Fruit fly (Drosophila melanogaster) whole organism, embryonic: ENCODE data around the gene neur.

Experiments used
- Atf3 ChIP-seq: fragments of 200-800 bp; sonication (Bioruptor generic); optimal IDR thresholded peaks from 3 replicates; lab custom pipeline; 2016; ENCODE audit warnings: missing biosample characterization, missing genetic modification characterization
- CG10147 ChIP-seq: fragments of 200-800 bp; sonication (Bioruptor generic); optimal IDR thresholded peaks from 2 replicates; lab custom pipeline; 2019; ENCODE audit warnings: missing biosample characterization, mild to moderate bottlenecking, missing genetic modification characterization, moderate library complexity
- CG12071 ChIP-seq: fragments of 200-800 bp; sonication (Bioruptor generic); optimal IDR thresholded peaks from 3 replicates; lab custom pipeline; 2018; ENCODE audit warnings: missing biosample characterization, mild to moderate bottlenecking, missing genetic modification characterization
- CG12659 ChIP-seq: fragments of 200-800 bp; sonication (Bioruptor generic); optimal IDR thresholded peaks from 3 replicates; lab custom pipeline; 2017; ENCODE audit warnings: mild to moderate bottlenecking, missing biosample characterization, missing genetic modification reagents, missing genetic modification characterization
- CG12744 ChIP-seq: fragments of 200-800 bp; sonication (Bioruptor generic); optimal IDR thresholded peaks from 2 replicates; lab custom pipeline; 2016; ENCODE audit warnings: missing biosample characterization, missing genetic modification characterization
- CG13624 ChIP-seq: fragments of 200-800 bp; sonication (Bioruptor generic); optimal IDR thresholded peaks from 2 replicates; lab custom pipeline; 2016; ENCODE audit warnings: missing biosample characterization, missing genetic modification characterization
- CG15073 ChIP-seq: fragments of 200-800 bp; sonication (Bioruptor generic); optimal IDR thresholded peaks from 2 replicates; lab custom pipeline; 2016; ENCODE audit warnings: missing biosample characterization, missing genetic modification characterization
- CG2120 ChIP-seq: fragments of 200-800 bp; sonication (Bioruptor generic); optimal IDR thresholded peaks from 3 replicates; lab custom pipeline; 2016; ENCODE audit warnings: missing biosample characterization, missing genetic modification characterization
- CG31388 ChIP-seq: fragments of 200-800 bp; sonication (Bioruptor generic); optimal IDR thresholded peaks from 2 replicates; lab custom pipeline; 2016; ENCODE audit warnings: missing biosample characterization, missing genetic modification characterization
- CG34376 ChIP-seq: fragments of 200-800 bp; sonication (Bioruptor generic); optimal IDR thresholded peaks from 2 replicates; lab custom pipeline; 2018; ENCODE audit warnings: missing biosample characterization, mild to moderate bottlenecking, missing genetic modification characterization
- CG4404 ChIP-seq: fragments of 200-800 bp; sonication (Bioruptor generic); IDR thresholded peaks from 2 replicates; pipeline ENCODE4 v1.3.6; 2022; ENCODE audit warnings: missing biosample characterization, missing genetic modification characterization
- CG4424 ChIP-seq: fragments of 200-800 bp; sonication (Bioruptor generic); optimal IDR thresholded peaks from 3 replicates; lab custom pipeline; 2016; ENCODE audit warnings: missing biosample characterization, missing genetic modification characterization
- CG4707 ChIP-seq: fragments of 200-800 bp; sonication (Bioruptor generic); optimal IDR thresholded peaks from 2 replicates; lab custom pipeline; 2018; ENCODE audit warnings: missing biosample characterization, mild to moderate bottlenecking, missing genetic modification characterization, moderate library complexity
- CG8765 ChIP-seq: fragments of 200-800 bp; sonication (Bioruptor generic); IDR thresholded peaks from 2 replicates; pipeline ENCODE4 v1.3.6; 2022; ENCODE audit warnings: missing biosample characterization, missing genetic modification characterization
- CG9609 ChIP-seq: fragments of 200-800 bp; sonication (Bioruptor generic); optimal IDR thresholded peaks from 3 replicates; lab custom pipeline; 2016; ENCODE audit warnings: missing biosample characterization, missing genetic modification characterization
- CHES-1-like ChIP-seq: fragments of 200-800 bp; sonication (Bioruptor generic); optimal IDR thresholded peaks from 2 replicates; lab custom pipeline; 2016; ENCODE audit warnings: missing biosample characterization, missing genetic modification characterization
- CTCF ChIP-seq: fragments of 200-800 bp; sonication (Bioruptor generic); optimal IDR thresholded peaks from 2 replicates; lab custom pipeline; 2017; ENCODE audit warnings: missing biosample characterization, mild to moderate bottlenecking, missing genetic modification characterization, moderate library complexity
- Dbx ChIP-seq: fragments of 200-800 bp; sonication (Bioruptor generic); IDR thresholded peaks from 3 replicates; pipeline ENCODE4 v1.3.6; 2022; ENCODE audit warnings: missing biosample characterization, missing genetic modification characterization
- Dek ChIP-seq: fragments of 200-800 bp; sonication (Bioruptor generic); optimal IDR thresholded peaks from 3 replicates; lab custom pipeline; 2019; ENCODE audit warnings: missing biosample characterization, mild to moderate bottlenecking, missing genetic modification characterization, moderate library complexity
- Dip3 ChIP-seq: fragments of 200-800 bp; sonication (Bioruptor generic); optimal IDR thresholded peaks from 3 replicates; lab custom pipeline; 2016; ENCODE audit warnings: missing biosample characterization, missing genetic modification characterization
- Elba2 ChIP-seq: fragments of 200-800 bp; sonication (Bioruptor generic); optimal IDR thresholded peaks from 3 replicates; lab custom pipeline; 2016; ENCODE audit warnings: missing biosample characterization, missing genetic modification characterization
- Fer3 ChIP-seq: fragments of 200-800 bp; sonication (Bioruptor generic); optimal IDR thresholded peaks from 2 replicates; lab custom pipeline; 2018; ENCODE audit warnings: missing biosample characterization, mild to moderate bottlenecking, missing genetic modification characterization, moderate library complexity
- Hr39 ChIP-seq: fragments of >200 bp; optimal IDR thresholded peaks from 2 replicates; lab custom pipeline; 2017
- Hr78 ChIP-seq, 2 experiments: fragments of 200-800 bp in 1 of 2; fragments of >200 bp in 1 of 2; sonication (Bioruptor generic) in 1 of 2; optimal IDR thresholded peaks; 2 replicates each; lab custom pipeline; 2017 to 2019; ENCODE audit warnings: missing biosample characterization in 2 of 2, missing genetic modification characterization in 2 of 2, mild to moderate bottlenecking in 1 of 2, moderate library complexity in 1 of 2
- MTF-1 ChIP-seq: fragments of 200-800 bp; sonication (Bioruptor generic); optimal IDR thresholded peaks from 2 replicates; lab custom pipeline; 2018; ENCODE audit warnings: missing biosample characterization, mild to moderate bottlenecking, missing genetic modification characterization, borderline replicate concordance
- Mrtf ChIP-seq: fragments of 200-800 bp; sonication (Bioruptor generic); IDR thresholded peaks from 3 replicates; pipeline ENCODE4 v1.3.6; 2022; ENCODE audit warnings: missing biosample characterization, missing genetic modification characterization
- NC2β ChIP-seq: fragments of 200-800 bp; sonication (Bioruptor generic); optimal IDR thresholded peaks from 2 replicates; lab custom pipeline; 2016; ENCODE audit warnings: missing biosample characterization, missing genetic modification characterization
- Sin3A ChIP-seq: fragments of >200 bp; optimal IDR thresholded peaks from 2 replicates; lab custom pipeline; 2018
- bab2 ChIP-seq: fragments of 200-800 bp; sonication (Bioruptor generic); optimal IDR thresholded peaks from 2 replicates; lab custom pipeline; 2016; ENCODE audit warnings: missing biosample characterization, missing genetic modification characterization
- chinmo ChIP-seq: fragments of 200-800 bp; sonication (Bioruptor generic); IDR thresholded peaks from 4 replicates; pipeline ENCODE4 v1.3.6; 2022; ENCODE audit warnings: missing biosample characterization, missing genetic modification characterization; ENCODE audit not compliant: partially characterized antibody
- chn ChIP-seq: fragments of 200-800 bp; sonication (Bioruptor generic); optimal IDR thresholded peaks from 2 replicates; lab custom pipeline; 2016; ENCODE audit warnings: missing biosample characterization, missing genetic modification characterization
- ci ChIP-seq: fragments of 200-800 bp; sonication (Bioruptor generic); IDR thresholded peaks from 3 replicates; pipeline ENCODE4 v1.3.6; 2022; ENCODE audit warnings: missing biosample characterization, missing genetic modification characterization
- dan ChIP-seq: fragments of 200-800 bp; sonication (Bioruptor generic); IDR thresholded peaks from 2 replicates; pipeline ENCODE4 v1.3.6; 2022; ENCODE audit warnings: missing biosample characterization, missing genetic modification characterization
- ems ChIP-seq: fragments of 200-800 bp; sonication (Bioruptor generic); optimal IDR thresholded peaks from 3 replicates; lab custom pipeline; 2016; ENCODE audit warnings: missing biosample characterization, missing genetic modification characterization
- ftz-f1 ChIP-seq: fragments of 200-800 bp; sonication (Bioruptor generic); optimal IDR thresholded peaks from 2 replicates; lab custom pipeline; 2016; ENCODE audit warnings: missing biosample characterization, missing genetic modification characterization
- kay ChIP-seq: fragments of 200-800 bp; sonication (Bioruptor generic); optimal IDR thresholded peaks from 2 replicates; lab custom pipeline; 2016; ENCODE audit warnings: missing biosample characterization, missing genetic modification characterization
- ken ChIP-seq: fragments of 200-800 bp; sonication (Bioruptor generic); IDR thresholded peaks from 3 replicates; pipeline ENCODE4 v1.3.6; 2022; ENCODE audit warnings: missing biosample characterization, missing genetic modification characterization
- lilli ChIP-seq: fragments of 200-800 bp; sonication (Bioruptor generic); optimal IDR thresholded peaks from 3 replicates; lab custom pipeline; 2016; ENCODE audit warnings: missing biosample characterization, missing genetic modification characterization
- lov ChIP-seq, 2 experiments: fragments of 200-800 bp in 1 of 2; fragments of >200 bp in 1 of 2; sonication (Bioruptor generic) in 1 of 2; IDR thresholded peaks in 1 of 2; optimal IDR thresholded peaks in 1 of 2; 2 replicates in 1 of 2; 3 replicates in 1 of 2; pipeline versions ENCODE4 v1.3.6 to Lab custom; 2017 to 2022; ENCODE audit warnings: missing biosample characterization in 1 of 2, missing genetic modification characterization in 1 of 2
- pan ChIP-seq, 4 experiments: fragments of >200 bp in 3 of 4; fragments of 200-800 bp in 1 of 4; sonication (Bioruptor generic) in 1 of 4; optimal IDR thresholded peaks in 3 of 4; IDR thresholded peaks in 1 of 4; 2 replicates each; pipeline versions ENCODE4 v1.3.6 to Lab custom; 2017 to 2022; ENCODE audit warnings: missing biosample characterization in 2 of 4, missing genetic modification characterization in 2 of 4, mixed read lengths in 1 of 4
- pb ChIP-seq: fragments of 200-800 bp; sonication (Bioruptor generic); optimal IDR thresholded peaks from 3 replicates; lab custom pipeline; 2016; ENCODE audit warnings: missing biosample characterization, missing genetic modification characterization
- phol ChIP-seq: fragments of 200-800 bp; sonication (Bioruptor generic); optimal IDR thresholded peaks from 3 replicates; lab custom pipeline; 2018; ENCODE audit warnings: missing biosample characterization, mild to moderate bottlenecking, missing genetic modification characterization, moderate library complexity
- pnt ChIP-seq: fragments of 200-800 bp; sonication (Bioruptor generic); optimal IDR thresholded peaks from 3 replicates; lab custom pipeline; 2016; ENCODE audit warnings: missing biosample characterization, missing genetic modification characterization
- pzg ChIP-seq: fragments of 200-800 bp; sonication (Bioruptor generic); optimal IDR thresholded peaks from 3 replicates; lab custom pipeline; 2018; ENCODE audit warnings: missing biosample characterization, mild to moderate bottlenecking, missing genetic modification characterization, moderate library complexity
- schlank ChIP-seq: fragments of 200-800 bp; sonication (Bioruptor generic); optimal IDR thresholded peaks from 2 replicates; lab custom pipeline; 2018; ENCODE audit warnings: missing biosample characterization, mild to moderate bottlenecking, missing genetic modification characterization
- tio ChIP-seq: fragments of 200-800 bp; sonication (Bioruptor generic); optimal IDR thresholded peaks from 2 replicates; lab custom pipeline; 2017; ENCODE audit warnings: missing biosample characterization, missing genetic modification characterization, inconsistent platforms
- tup ChIP-seq: fragments of 200-800 bp; sonication (Bioruptor generic); optimal IDR thresholded peaks from 2 replicates; lab custom pipeline; 2016; ENCODE audit warnings: missing biosample characterization, mild to moderate bottlenecking, missing genetic modification characterization, moderate library complexity
- unc-4 ChIP-seq: fragments of 200-800 bp; sonication (Bioruptor generic); IDR thresholded peaks from 2 replicates; pipeline ENCODE4 v1.3.6; 2022; ENCODE audit warnings: missing biosample characterization, missing genetic modification characterization; ENCODE audit not compliant: partially characterized antibody
- unpg ChIP-seq: fragments of 200-800 bp; sonication (Bioruptor generic); optimal IDR thresholded peaks from 3 replicates; lab custom pipeline; 2018; ENCODE audit warnings: missing biosample characterization, mild to moderate bottlenecking, missing genetic modification characterization, moderate library complexity
- wek ChIP-seq: fragments of 200-800 bp; sonication (Bioruptor generic); optimal IDR thresholded peaks from 3 replicates; lab custom pipeline; 2018; ENCODE audit warnings: missing biosample characterization, mild to moderate bottlenecking, missing genetic modification characterization, moderate library complexity

The neur gene

dm6 chr3R:9013765-9014380 lies 25.4 kb downstream of the neur start (continued):
- TF ChIP-seq CG12659 (peak; percentile 61), Hr78 (GFP tag; optimal IDR thresholded peaks at IDR 0.05; lab: Kevin White, UChicago) (no peak), CG13624 (peak; percentile 80), Elba2 (no peak), unpg (GFP tag; lab: Kevin White, UChicago) (peak; percentile 43), MTF-1 (GFP tag; lab: Kevin White, UChicago) (peak; percentile 1), CG12071 (GFP tag; lab: Kevin White, UChicago) (no peak), CG10147 (GFP tag; lab: Kevin White, UChicago) (peak; percentile 7), kay (GFP tag; lab: Kevin White, UChicago) (peak; percentile 6), ems (peak; percentile 46), CG4707 (no peak), pb (GFP tag; lab: Kevin White, UChicago) (peak; percentile 63), CG12744 (GFP tag; lab: Kevin White, UChicago) (peak; percentile 27), ken (0 out of 3 replicates have a peak, but pooled peaks have one; percentile 57), CG2120 (peak; percentile 73), tup (GFP tag; lab: Kevin White, UChicago) (no peak), ci (GFP tag; lab: Robert Waterston, UW) (peak; percentile 72), ftz-f1 (GFP tag; lab: Kevin White, UChicago) (peak; percentile 71), CG4424 (GFP tag; lab: Kevin White, UChicago) (peak; percentile 25), Fer3 (tag; lab: Kevin White, UChicago) (no peak), pzg (peak; percentile 70), bab2 (GFP tag; lab: Kevin White, UChicago) (peak; percentile 38), lilli (GFP tag; lab: Kevin White, UChicago) (peak; percentile 82), wek (GFP tag; lab: Kevin White, UChicago) (no peak), chn (GFP tag; lab: Kevin White, UChicago) (peak; percentile 64), phol (peak; percentile 47), Mrtf (GFP tag; lab: Robert Waterston, UW) (0 out of 3 replicates have a peak, but pooled peaks have one; percentile 20), NC2β (GFP tag; lab: Kevin White, UChicago) (peak; percentile 27), pnt (peak; percentile 45), Sin3A (lab: Kevin White, UChicago) (peak; percentile 38), CG4404 (GFP tag; lab: Robert Waterston, UW) (0 out of 2 replicates have a peak, but pooled peaks have one; percentile 17), CG34376 (peak; percentile 73), tio (GFP tag; lab: Kevin White, UChicago) (no peak), CG8765 (GFP tag; lab: Robert Waterston, UW) (no peak), pan (optimal IDR thresholded peaks at IDR 0.05; lab: Kevin White, UChicago) (no peak), pan (GFP tag; optimal IDR thresholded peaks at IDR 0.05 in 1 of 2, IDR thresholded peaks at IDR 0.05 in 1 of 2) (peak in 1 of 2 experiments; percentile 36), unc-4 (GFP tag; lab: Robert Waterston, UW) (no peak; the same call in 1 of the 2 replicates), lov (optimal IDR thresholded peaks at IDR 0.05; lab: Kevin White, UChicago) (no peak), lov (GFP tag; IDR thresholded peaks at IDR 0.05; lab: Robert Waterston, UW) (no peak), schlank (tag; lab: Kevin White, UChicago) (no peak), CG31388 (GFP tag; lab: Kevin White, UChicago) (no peak), CG9609 (GFP tag; lab: Kevin White, UChicago) (peak; percentile 72), CTCF (GFP tag; lab: Kevin White, UChicago) (peak; percentile 49), Dek (tag; lab: Kevin White, UChicago) (peak; percentile 52), Hr39 (lab: Kevin White, UChicago) (no peak), CHES-1-like (GFP tag; lab: Kevin White, UChicago) (peak; percentile 8), CG15073 (GFP tag; lab: Kevin White, UChicago) (peak; percentile 96), Dbx (GFP tag; lab: Robert Waterston, UW) (peak; percentile 41; the same call in 1 of the 3 replicates), chinmo (GFP tag; lab: Robert Waterston, UW) (peak; percentile 46; the same call in 1 of the 4 replicates), dan (GFP tag; lab: Robert Waterston, UW) (no peak), Atf3 (GFP tag; lab: Kevin White, UChicago) (peak; percentile 27), Dip3 (GFP tag; lab: Kevin White, UChicago) (peak; percentile 58)
